Fruit fly (Drosophila melanogaster) whole organism, wandering third instar larva: ENCODE measurements around the gene CecA2.

Source experiments
- Abd-B ChIP-seq: fragments of >200 bp; optimal IDR thresholded peaks from 2 replicates; lab custom pipeline; 2017; ENCODE audit warnings: missing biosample characterization, missing genetic modification characterization
- CG32264 ChIP-seq: fragments of 200-800 bp; sonication (Bioruptor generic); optimal IDR thresholded peaks from 2 replicates; lab custom pipeline; 2016; ENCODE audit warnings: missing biosample characterization, missing genetic modification characterization
- CG9705 ChIP-seq: fragments of 200-800 bp; sonication (Bioruptor generic); optimal IDR thresholded peaks from 2 replicates; lab custom pipeline; 2018; ENCODE audit warnings: missing biosample characterization, mild to moderate bottlenecking, missing genetic modification characterization
- CrebA ChIP-seq: fragments of 200-800 bp; sonication (Bioruptor generic); optimal IDR thresholded peaks from 2 replicates; lab custom pipeline; 2016; ENCODE audit warnings: missing biosample characterization, mild to moderate bottlenecking, missing genetic modification characterization, borderline replicate concordance
- Dfd ChIP-seq: fragments of >200 bp; optimal IDR thresholded peaks from 2 replicates; lab custom pipeline; 2017; ENCODE audit warnings: missing biosample characterization, missing genetic modification characterization
- Dif ChIP-seq: fragments of 200-275, 200-300 bp; sonication (Bioruptor generic); optimal IDR thresholded peaks from 2 replicates; lab custom pipeline; 2018; ENCODE audit warnings: missing biosample characterization, missing genetic modification characterization; ENCODE audit not compliant: partially characterized antibody
- HLH106 ChIP-seq: fragments of 200-800 bp; optimal IDR thresholded peaks from 3 replicates; lab custom pipeline; 2019; ENCODE audit warnings: missing biosample characterization, mild to moderate bottlenecking, missing genetic modification characterization, moderate library complexity
- Hnf4 ChIP-seq: fragments of 200-800 bp; sonication (Bioruptor generic); optimal IDR thresholded peaks from 2 replicates; lab custom pipeline; 2016; ENCODE audit warnings: missing biosample characterization, mild to moderate bottlenecking, missing genetic modification characterization
- Hr83 ChIP-seq: fragments of 200-300 bp; sonication (Bioruptor generic); optimal IDR thresholded peaks from 2 replicates; lab custom pipeline; 2016; ENCODE audit warnings: missing biosample characterization, mild to moderate bottlenecking, missing genetic modification characterization, moderate library complexity; ENCODE audit not compliant: poor library complexity, severe bottlenecking
- Jra ChIP-seq: sonication (Bioruptor generic); optimal IDR thresholded peaks from 2 replicates; lab custom pipeline; 2016; ENCODE audit warnings: missing biosample characterization, missing genetic modification characterization
- Mio ChIP-seq: sonication (Bioruptor generic); optimal IDR thresholded peaks from 2 replicates; lab custom pipeline; 2016; ENCODE audit warnings: missing biosample characterization, missing genetic modification characterization
- Myc ChIP-seq: fragments of >200 bp; optimal IDR thresholded peaks from 2 replicates; lab custom pipeline; 2017
- N ChIP-seq: fragments of >200 bp; optimal IDR thresholded peaks from 2 replicates; lab custom pipeline; 2018; ENCODE audit warnings: missing biosample characterization, missing external identifiers, missing genetic modification characterization
- OdsH ChIP-seq: fragments of 200-800 bp; sonication (Bioruptor generic); optimal IDR thresholded peaks from 2 replicates; lab custom pipeline; 2016; ENCODE audit warnings: missing biosample characterization, mild to moderate bottlenecking, missing genetic modification characterization
- Rel ChIP-seq, 2 experiments: fragments of 200-800 bp; sonication (Bioruptor generic) in 1 of 2; optimal IDR thresholded peaks; 2 replicates in 1 of 2; 3 replicates in 1 of 2; lab custom pipeline; 2016 to 2019; ENCODE audit warnings: mild to moderate bottlenecking in 2 of 2, missing biosample characterization in 2 of 2, missing genetic modification characterization in 2 of 2, moderate library complexity in 1 of 2
- Sp1 ChIP-seq: fragments of 200-800 bp; sonication (Bioruptor generic); optimal IDR thresholded peaks from 3 replicates; lab custom pipeline; 2019; ENCODE audit warnings: missing biosample characterization, mild to moderate bottlenecking, missing genetic modification characterization, moderate library complexity
- br ChIP-seq: fragments of 200-800 bp; sonication (Bioruptor generic); optimal IDR thresholded peaks from 2 replicates; lab custom pipeline; 2016; ENCODE audit warnings: missing biosample characterization, missing genetic modification characterization
- brk ChIP-seq: fragments of 200-800 bp; sonication (Bioruptor generic); optimal IDR thresholded peaks from 2 replicates; lab custom pipeline; 2016; ENCODE audit warnings: missing biosample characterization, mild to moderate bottlenecking, missing genetic modification characterization
- dmrt93B ChIP-seq: fragments of 200-800 bp; sonication (Bioruptor generic); optimal IDR thresholded peaks from 2 replicates; lab custom pipeline; 2018; ENCODE audit warnings: missing biosample characterization, mild to moderate bottlenecking, missing genetic modification characterization
- ey ChIP-seq: fragments of 200-800 bp; sonication (Bioruptor generic); optimal IDR thresholded peaks from 2 replicates; lab custom pipeline; 2016; ENCODE audit warnings: missing biosample characterization, missing genetic modification characterization
- foxo ChIP-seq, 2 experiments: fragments of 200-800 bp; sonication (Bioruptor generic); optimal IDR thresholded peaks; 2 replicates in 1 of 2; 3 replicates in 1 of 2; lab custom pipeline; 2016 to 2017; ENCODE audit warnings: missing biosample characterization in 2 of 2, missing genetic modification characterization in 2 of 2
- fru ChIP-seq: fragments of 200-800 bp; sonication (Bioruptor generic); optimal IDR thresholded peaks from 3 replicates; lab custom pipeline; 2016; ENCODE audit warnings: missing biosample characterization, mild to moderate bottlenecking, missing genetic modification characterization
- h ChIP-seq: fragments of 200-800 bp; sonication (Bioruptor generic); optimal IDR thresholded peaks from 3 replicates; lab custom pipeline; 2016; ENCODE audit warnings: missing biosample characterization, mild to moderate bottlenecking, missing genetic modification characterization
- jim ChIP-seq: fragments of 175-275, 200-325 bp; sonication (Bioruptor generic); optimal IDR thresholded peaks from 2 replicates; lab custom pipeline; 2016; ENCODE audit warnings: missing biosample characterization, mild to moderate bottlenecking, missing genetic modification characterization
- pan ChIP-seq: fragments of >200 bp; optimal IDR thresholded peaks from 2 replicates; lab custom pipeline; 2017
- rgr ChIP-seq: fragments of 200-800 bp; sonication (Bioruptor generic); optimal IDR thresholded peaks from 3 replicates; lab custom pipeline; 2016; ENCODE audit warnings: missing biosample characterization, mild to moderate bottlenecking, missing genetic modification characterization
- sage ChIP-seq: fragments of 200-800 bp; sonication (Bioruptor generic); optimal IDR thresholded peaks from 2 replicates; lab custom pipeline; 2016; ENCODE audit warnings: missing biosample characterization, mild to moderate bottlenecking, missing genetic modification characterization
- sv ChIP-seq: fragments of 200-800 bp; sonication (Bioruptor generic); optimal IDR thresholded peaks from 3 replicates; lab custom pipeline; 2016; ENCODE audit warnings: missing biosample characterization, missing genetic modification characterization
- tai ChIP-seq: sonication (Bioruptor generic); optimal IDR thresholded peaks from 2 replicates; lab custom pipeline; 2016; ENCODE audit warnings: missing biosample characterization, missing genetic modification characterization
- usp ChIP-seq: fragments of >200 bp; optimal IDR thresholded peaks from 2 replicates; lab custom pipeline; 2017; ENCODE audit warnings: missing biosample characterization, missing genetic modification characterization
- woc ChIP-seq: sonication (Bioruptor generic); optimal IDR thresholded peaks from 2 replicates; lab custom pipeline; 2016; ENCODE audit warnings: missing biosample characterization, mild to moderate bottlenecking, missing genetic modification characterization

CecA2 gene

DNA sequence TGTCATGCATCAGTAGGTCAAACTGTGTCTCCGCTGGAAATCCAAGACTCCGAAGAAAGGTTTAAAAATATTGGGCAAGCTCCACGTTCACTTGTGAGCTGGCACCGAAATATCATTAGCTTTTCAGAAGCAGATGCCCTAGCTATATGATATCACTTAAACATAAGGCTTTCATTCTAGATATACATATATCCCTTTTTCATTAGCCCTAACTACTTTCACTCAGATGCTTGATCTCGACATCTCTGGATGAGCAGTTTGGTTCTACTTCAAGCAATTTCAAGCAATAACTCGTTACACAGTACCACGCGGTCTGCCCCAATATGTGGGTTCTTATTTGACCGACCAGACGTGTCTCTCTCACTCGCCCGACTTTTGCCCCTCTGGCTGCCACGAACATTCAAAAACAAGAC, 20.5 kb upstream of the CecA2 start (continued):
- TF ChIP-seq brk (GFP tag; lab: Kevin White, UChicago) (no peak), h (GFP tag; lab: Kevin White, UChicago) (peak; percentile 82), Jra (GFP tag; lab: Kevin White, UChicago) (no peak), jim (GFP tag; lab: Kevin White, UChicago) (no peak), tai (GFP tag; lab: Kevin White, UChicago) (no peak), br (GFP tag; lab: Kevin White, UChicago) (peak; percentile 47)

dm6 chr3R:30193826-30194225, 18.1 kb upstream of the CecA2 start:
- TF ChIP-seq Rel (GFP tag; optimal IDR thresholded peaks at IDR 0.05; lab: Kevin White, UChicago) = no peak
- TF ChIP-seq Rel (tag; optimal IDR thresholded peaks at IDR 0.05; lab: Kevin White, UChicago) = no peak
- no peak for TF ChIP-seq Hr83 (GFP tag; lab: Kevin White, UChicago)
- TF ChIP-seq pan (lab: Kevin White, UChicago) = no peak
- TF ChIP-seq CrebA (GFP tag; lab: Kevin White, UChicago) = no peak

DNA sequence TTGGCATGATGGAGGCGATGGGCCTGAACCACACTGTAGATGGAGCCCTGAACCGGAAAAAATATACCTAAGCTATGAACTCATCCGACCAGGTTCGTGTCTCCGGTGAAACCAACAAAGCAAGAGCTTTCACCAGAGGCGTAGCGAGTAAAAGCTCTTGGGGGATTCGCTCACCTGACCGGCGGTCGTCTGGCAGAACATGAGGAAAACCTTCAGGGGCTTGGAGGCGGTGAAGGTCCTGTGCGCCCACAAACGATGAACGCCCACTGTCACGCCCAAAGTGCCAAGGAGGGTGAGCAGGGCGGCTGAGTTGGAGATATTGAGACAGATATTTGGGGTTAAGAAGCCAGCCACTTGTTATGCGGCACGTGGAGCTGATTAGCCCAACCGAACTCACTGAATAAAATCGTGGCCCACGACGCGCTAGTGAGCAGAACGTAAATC, 16.3 kb upstream of the CecA2 start:
- peak; percentile 50 for TF ChIP-seq HLH106 (tag; lab: Kevin White, UChicago)
- peak in 1 of 2 experiments; percentile 61 for TF ChIP-seq foxo (GFP tag; optimal IDR thresholded peaks at IDR 0.05; lab: Kevin White, UChicago)
- TF ChIP-seq CrebA (GFP tag; lab: Kevin White, UChicago) = no peak
- TF ChIP-seq Hr83 (GFP tag; lab: Kevin White, UChicago) = no peak
- TF ChIP-seq rgr = peak; percentile 8
- peak; percentile 16 for TF ChIP-seq Sp1 (GFP tag; lab: Kevin White, UChicago)
- TF ChIP-seq Myc = peak; percentile 55
- TF ChIP-seq br (GFP tag; lab: Kevin White, UChicago) = peak; percentile 9
- TF ChIP-seq dmrt93B (GFP tag; lab: Kevin White, UChicago) = no peak
- peak; percentile 14 for TF ChIP-seq OdsH (GFP tag; lab: Kevin White, UChicago)
- no peak for TF ChIP-seq sage (GFP tag; lab: Kevin White, UChicago)
- peak; percentile 51 for TF ChIP-seq h (GFP tag; lab: Kevin White, UChicago)
- TF ChIP-seq ey = peak; percentile 26
- TF ChIP-seq, all 38 proteins: peak for 9

DNA sequence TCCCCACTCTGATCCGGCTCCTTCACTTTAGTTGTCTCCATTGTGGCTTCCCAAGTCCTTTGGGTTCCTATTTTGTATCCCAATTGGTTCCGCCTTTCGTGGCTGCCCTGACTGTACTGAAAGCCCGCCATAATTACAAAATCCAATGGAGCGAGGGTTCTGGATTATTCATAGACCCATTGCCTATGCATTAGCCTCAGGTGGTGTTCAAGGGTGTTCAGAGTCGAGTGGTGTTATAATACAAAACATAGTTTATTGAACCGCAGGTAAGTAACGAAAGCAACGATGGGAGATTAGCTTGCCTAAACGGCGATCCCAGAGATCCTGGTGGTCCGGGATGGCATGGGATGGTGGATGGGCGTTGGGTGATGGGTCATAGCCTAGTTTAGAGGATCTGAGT, 15.8 kb upstream of the CecA2 start, which contains the start of gene CG15531:
CG15531 (minus strand) TSS at position 101 of the 400 bp plus-strand sequence.
- TF ChIP-seq usp (GFP tag; lab: Kevin White, UChicago) (no peak), N (GFP tag; lab: Kevin White, UChicago) (no peak), brk (GFP tag; lab: Kevin White, UChicago) (no peak), tai (GFP tag; lab: Kevin White, UChicago) (no peak), foxo (GFP tag; optimal IDR thresholded peaks at IDR 0.05; lab: Kevin White, UChicago) (no peak), Dif (GFP tag; lab: Kevin White, UChicago) (no peak), sage (GFP tag; lab: Kevin White, UChicago) (no peak), Dfd (GFP tag; lab: Kevin White, UChicago) (no peak), woc (no peak), Sp1 (GFP tag; lab: Kevin White, UChicago) (no peak), CG32264 (GFP tag; lab: Kevin White, UChicago) (no peak), CG9705 (GFP tag; lab: Kevin White, UChicago) (no peak), dmrt93B (GFP tag; lab: Kevin White, UChicago) (no peak), OdsH (GFP tag; lab: Kevin White, UChicago) (no peak), Mio (GFP tag; lab: Kevin White, UChicago) (no peak), ey (no peak), fru (GFP tag; lab: Kevin White, UChicago) (no peak), h (GFP tag; lab: Kevin White, UChicago) (no peak), Abd-B (GFP tag; lab: Kevin White, UChicago) (no peak), Hnf4 (GFP tag; lab: Kevin White, UChicago) (no peak)

DNA sequence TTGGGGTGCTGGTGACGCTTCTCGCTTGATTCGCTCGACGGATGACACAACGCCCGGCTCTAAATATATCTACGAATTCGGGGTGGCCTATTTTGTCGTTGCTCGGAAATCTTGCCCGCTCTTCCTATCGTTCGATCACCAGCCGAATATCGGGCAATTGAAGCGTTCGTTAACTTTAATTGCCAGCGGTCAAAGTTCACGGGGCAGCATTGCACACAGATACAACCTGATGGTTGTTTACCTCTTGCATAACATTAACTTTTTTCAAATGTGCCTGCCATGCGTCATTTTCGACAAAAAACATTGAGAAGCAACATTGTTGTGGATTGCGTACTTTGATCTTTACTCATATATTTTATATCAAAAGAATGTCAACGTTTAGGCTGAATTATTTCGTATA, 14.2 kb upstream of the CecA2 start:
- TF ChIP-seq Dfd (GFP tag; lab: Kevin White, UChicago) (no peak), HLH106 (tag; lab: Kevin White, UChicago) (no peak), sage (GFP tag; lab: Kevin White, UChicago) (no peak), Hnf4 (GFP tag; lab: Kevin White, UChicago) (no peak), Rel (GFP tag; optimal IDR thresholded peaks at IDR 0.05; lab: Kevin White, UChicago) (no peak), Rel (tag; optimal IDR thresholded peaks at IDR 0.05; lab: Kevin White, UChicago) (no peak), sv (GFP tag; lab: Kevin White, UChicago) (no peak), CrebA (GFP tag; lab: Kevin White, UChicago) (no peak), jim (GFP tag; lab: Kevin White, UChicago) (no peak), CG32264 (GFP tag; lab: Kevin White, UChicago) (no peak), tai (GFP tag; lab: Kevin White, UChicago) (no peak), Jra (GFP tag; lab: Kevin White, UChicago) (no peak), fru (GFP tag; lab: Kevin White, UChicago) (no peak)
- TF ChIP-seq, all 38 proteins: peak for 0
